Worm (Caenorhabditis elegans): ENCODE results near the gene F52G2.3.

- TF ChIP-seq unc-39 (tag; optimal IDR thresholded peaks at IDR 0.05) (no peak), aly-2 (tag; optimal IDR thresholded peaks at IDR 0.05) (no peak), unc-62 (GFP tag; optimal IDR thresholded peaks at IDR 0.05) (no peak), zag-1 (tag; optimal IDR thresholded peaks at IDR 0.05) (no peak), fos-1 (tag; optimal IDR thresholded peaks at IDR 0.05) (no peak), snpc-4 (tag; optimal IDR thresholded peaks at IDR 0.05) (no peak), pqm-1 (tag; optimal IDR thresholded peaks at IDR 0.05) (no peak), fkh-10 (GFP tag; optimal IDR thresholded peaks at IDR 0.05) (no peak), nhr-12 (tag; optimal IDR thresholded peaks at IDR 0.05) (no peak), ztf-11 (tag; optimal IDR thresholded peaks at IDR 0.05) (no peak), nhr-11 (tag; optimal IDR thresholded peaks at IDR 0.05) (no peak), ama-1 (optimal IDR thresholded peaks at IDR 0.05) (no peak), ztf-4 (tag; optimal IDR thresholded peaks at IDR 0.05) (no peak), ZK546.5 (tag; optimal IDR thresholded peaks at IDR 0.05) (no peak)
Observed at ce11 chrIV:13554350-13554749, 6.3 kb upstream of the F52G2.3 start.
